Fruit fly (Drosophila melanogaster) whole organism, embryonic: Measurements from ENCODE around the gene PolD3.
A peak's percentile ranks its signal among the peaks of the same experiment; 100 is the strongest.

Experiments used
- BEAF-32 ChIP-seq: fragments of 200-800 bp; sonication (Bioruptor generic); optimal IDR thresholded peaks from 3 replicates; lab custom pipeline; 2017; ENCODE audit warnings: missing biosample characterization, missing genetic modification characterization, mild to moderate bottlenecking, moderate library complexity, missing genetic modification reagents
- Bgb ChIP-seq: fragments of 200-800 bp; sonication (Bioruptor generic); IDR thresholded peaks from 2 replicates; pipeline ENCODE4 v1.3.6; 2022; ENCODE audit warnings: missing biosample characterization, missing genetic modification characterization; ENCODE audit not compliant: partially characterized antibody
- CG11504 ChIP-seq: fragments of 200-800 bp; sonication (Bioruptor generic); optimal IDR thresholded peaks from 3 replicates; lab custom pipeline; 2019; ENCODE audit warnings: missing biosample characterization, mild to moderate bottlenecking, missing genetic modification characterization, moderate library complexity
- CG12071 ChIP-seq: fragments of 200-800 bp; sonication (Bioruptor generic); optimal IDR thresholded peaks from 3 replicates; lab custom pipeline; 2018; ENCODE audit warnings: missing biosample characterization, mild to moderate bottlenecking, missing genetic modification characterization
- CG12769 ChIP-seq: fragments of 200-800 bp; sonication (Bioruptor generic); optimal IDR thresholded peaks from 2 replicates; lab custom pipeline; 2019; ENCODE audit warnings: missing biosample characterization, mild to moderate bottlenecking, missing genetic modification characterization, moderate library complexity
- CG13894 ChIP-seq: fragments of 200-800 bp; sonication (Bioruptor generic); optimal IDR thresholded peaks from 3 replicates; lab custom pipeline; 2018; ENCODE audit warnings: missing biosample characterization, mild to moderate bottlenecking, missing genetic modification characterization, moderate library complexity
- CG14014 ChIP-seq: fragments of 200-800 bp; sonication (Bioruptor generic); IDR thresholded peaks from 2 replicates; pipeline ENCODE4 v1.3.6; 2022; ENCODE audit warnings: missing biosample characterization, missing genetic modification characterization
- CG14667 ChIP-seq: fragments of 200-800 bp; sonication (Bioruptor generic); IDR thresholded peaks from 2 replicates; pipeline ENCODE4 v1.3.6; 2022; ENCODE audit warnings: missing biosample characterization, missing genetic modification characterization
- CG2120 ChIP-seq: fragments of 200-800 bp; sonication (Bioruptor generic); optimal IDR thresholded peaks from 3 replicates; lab custom pipeline; 2016; ENCODE audit warnings: missing biosample characterization, missing genetic modification characterization
- CG2889 ChIP-seq: fragments of 200-800 bp; sonication (Bioruptor generic); IDR thresholded peaks from 3 replicates; pipeline ENCODE4 v1.3.6; 2022; ENCODE audit warnings: missing biosample characterization, missing genetic modification characterization
- CG30020 ChIP-seq: fragments of 200-800 bp; optimal IDR thresholded peaks from 2 replicates; lab custom pipeline; 2019; ENCODE audit warnings: missing biosample characterization, mild to moderate bottlenecking, missing genetic modification characterization, moderate library complexity
- CG3407 ChIP-seq: fragments of 200-800 bp; sonication (Bioruptor generic); optimal IDR thresholded peaks from 2 replicates; lab custom pipeline; 2018; ENCODE audit warnings: missing biosample characterization, mild to moderate bottlenecking, missing genetic modification characterization
- CG34376 ChIP-seq: fragments of 200-800 bp; sonication (Bioruptor generic); optimal IDR thresholded peaks from 2 replicates; lab custom pipeline; 2018; ENCODE audit warnings: missing biosample characterization, mild to moderate bottlenecking, missing genetic modification characterization
- CG4424 ChIP-seq: fragments of 200-800 bp; sonication (Bioruptor generic); optimal IDR thresholded peaks from 3 replicates; lab custom pipeline; 2016; ENCODE audit warnings: missing biosample characterization, missing genetic modification characterization
- CG6683 ChIP-seq: fragments of 200-800 bp; sonication (Bioruptor generic); optimal IDR thresholded peaks from 2 replicates; lab custom pipeline; 2017; ENCODE audit warnings: missing biosample characterization, mild to moderate bottlenecking, missing genetic modification characterization, missing genetic modification reagents
- CG7987 ChIP-seq: fragments of 200-800 bp; sonication (Bioruptor generic); optimal IDR thresholded peaks from 2 replicates; lab custom pipeline; 2018; ENCODE audit warnings: missing biosample characterization, mild to moderate bottlenecking, missing genetic modification characterization, moderate library complexity
- CG9437 ChIP-seq: fragments of 200-800 bp; sonication (Bioruptor generic); optimal IDR thresholded peaks from 2 replicates; lab custom pipeline; 2018; ENCODE audit warnings: missing biosample characterization, mild to moderate bottlenecking, missing genetic modification characterization
- CG9797 ChIP-seq: fragments of 200-800 bp; sonication (Bioruptor generic); optimal IDR thresholded peaks from 3 replicates; lab custom pipeline; 2018; ENCODE audit warnings: missing biosample characterization, mild to moderate bottlenecking, missing genetic modification characterization
- D19B ChIP-seq: fragments of 200-800 bp; sonication (Bioruptor generic); optimal IDR thresholded peaks from 2 replicates; lab custom pipeline; 2017; ENCODE audit warnings: missing biosample characterization, mild to moderate bottlenecking, missing genetic modification characterization
- Deaf1 ChIP-seq: fragments of 200-800 bp; optimal IDR thresholded peaks from 3 replicates; lab custom pipeline; 2019; ENCODE audit warnings: missing biosample characterization, mild to moderate bottlenecking, missing genetic modification characterization, moderate library complexity
- E2f2 ChIP-seq: fragments of 200-800 bp; sonication (Bioruptor generic); IDR thresholded peaks from 2 replicates; pipeline ENCODE4 v1.3.6; 2022; ENCODE audit warnings: missing biosample characterization, missing genetic modification characterization
- ERR ChIP-seq: fragments of 200-800 bp; sonication (Bioruptor generic); optimal IDR thresholded peaks from 2 replicates; lab custom pipeline; 2016; ENCODE audit warnings: missing biosample characterization, missing genetic modification characterization
- HLH3B ChIP-seq: fragments of 200-800 bp; sonication (Bioruptor generic); IDR thresholded peaks from 2 replicates; pipeline ENCODE4 v1.3.6; 2022; ENCODE audit warnings: missing biosample characterization, missing genetic modification characterization
- HLH54F ChIP-seq: fragments of 200-800 bp; sonication (Bioruptor generic); optimal IDR thresholded peaks from 3 replicates; lab custom pipeline; 2016; ENCODE audit warnings: missing biosample characterization, missing genetic modification characterization
- Hmr ChIP-seq: fragments of 200-800 bp; sonication (Bioruptor generic); optimal IDR thresholded peaks from 3 replicates; lab custom pipeline; 2017; ENCODE audit warnings: mild to moderate bottlenecking, missing biosample characterization, missing genetic modification reagents, missing genetic modification characterization
- Lhr ChIP-seq: fragments of 200-800 bp; sonication (Bioruptor generic); optimal IDR thresholded peaks from 3 replicates; lab custom pipeline; 2017; ENCODE audit warnings: mild to moderate bottlenecking, missing biosample characterization, missing genetic modification reagents, missing genetic modification characterization
- MBD-R2 ChIP-seq: fragments of 200-800 bp; sonication (Bioruptor generic); IDR thresholded peaks from 2 replicates; pipeline ENCODE4 v1.3.6; 2022; ENCODE audit warnings: missing biosample characterization, missing genetic modification characterization
- MTF-1 ChIP-seq: fragments of 200-800 bp; sonication (Bioruptor generic); optimal IDR thresholded peaks from 2 replicates; lab custom pipeline; 2018; ENCODE audit warnings: missing biosample characterization, mild to moderate bottlenecking, missing genetic modification characterization, borderline replicate concordance
- Myb ChIP-seq: fragments of 200-800 bp; sonication (Bioruptor generic); optimal IDR thresholded peaks from 2 replicates; lab custom pipeline; 2016; ENCODE audit warnings: missing biosample characterization, missing genetic modification characterization
- NFAT ChIP-seq: fragments of 200-800 bp; sonication (Bioruptor generic); IDR thresholded peaks from 2 replicates; pipeline ENCODE4 v1.3.6; 2022; ENCODE audit warnings: missing biosample characterization, missing genetic modification characterization
- Nf-YB ChIP-seq: fragments of 200-800 bp; sonication (Bioruptor generic); optimal IDR thresholded peaks from 3 replicates; lab custom pipeline; 2019; ENCODE audit warnings: missing biosample characterization, mild to moderate bottlenecking, missing genetic modification characterization, moderate library complexity
- Rfx ChIP-seq: fragments of 200-800 bp; sonication (Bioruptor generic); IDR thresholded peaks from 2 replicates; pipeline ENCODE4 v1.3.6; 2022; ENCODE audit warnings: missing biosample characterization, missing genetic modification characterization
- Sry-β ChIP-seq: fragments of 200-800 bp; sonication (Bioruptor generic); optimal IDR thresholded peaks from 2 replicates; lab custom pipeline; 2018; ENCODE audit warnings: missing biosample characterization, mild to moderate bottlenecking, missing genetic modification characterization, moderate library complexity
- Xrp1 ChIP-seq: fragments of 200-800 bp; sonication (Bioruptor generic); IDR thresholded peaks from 2 replicates; pipeline ENCODE4 v1.3.6; 2022; ENCODE audit warnings: missing biosample characterization, missing genetic modification characterization
- ap ChIP-seq: fragments of 200-800 bp; sonication (Bioruptor generic); IDR thresholded peaks from 2 replicates; pipeline ENCODE4 v1.3.6; 2022; ENCODE audit warnings: missing biosample characterization, missing genetic modification characterization
- ara ChIP-seq: fragments of 200-800 bp; sonication (Bioruptor generic); IDR thresholded peaks from 2 replicates; pipeline ENCODE4 v1.3.6; 2022; ENCODE audit warnings: missing biosample characterization, missing genetic modification characterization
- ase ChIP-seq: fragments of 200-800 bp; sonication (Bioruptor generic); IDR thresholded peaks from 3 replicates; pipeline ENCODE4 v1.3.6; 2022; ENCODE audit warnings: missing biosample characterization, missing genetic modification characterization
- az2 ChIP-seq: fragments of 200-800 bp; sonication (Bioruptor generic); optimal IDR thresholded peaks from 3 replicates; lab custom pipeline; 2016; ENCODE audit warnings: missing biosample characterization, missing genetic modification characterization
- bigmax ChIP-seq: fragments of 200-800 bp; sonication (Bioruptor generic); optimal IDR thresholded peaks from 2 replicates; lab custom pipeline; 2018; ENCODE audit warnings: missing biosample characterization, mild to moderate bottlenecking, missing genetic modification characterization
- br ChIP-seq: fragments of >200 bp; optimal IDR thresholded peaks from 2 replicates; lab custom pipeline; 2017
- caup ChIP-seq: fragments of 200-800 bp; sonication (Bioruptor generic); optimal IDR thresholded peaks from 3 replicates; lab custom pipeline; 2017; ENCODE audit warnings: missing biosample characterization, mild to moderate bottlenecking, missing genetic modification characterization, moderate library complexity; ENCODE audit not compliant: severe bottlenecking
- chinmo ChIP-seq: fragments of 200-800 bp; sonication (Bioruptor generic); IDR thresholded peaks from 4 replicates; pipeline ENCODE4 v1.3.6; 2022; ENCODE audit warnings: missing biosample characterization, missing genetic modification characterization; ENCODE audit not compliant: partially characterized antibody
- corto ChIP-seq: fragments of 200-800 bp; sonication (Bioruptor generic); optimal IDR thresholded peaks from 2 replicates; lab custom pipeline; 2016; ENCODE audit warnings: missing biosample characterization, mild to moderate bottlenecking, missing genetic modification characterization, moderate library complexity
- dmrt11E ChIP-seq: fragments of 200-800 bp; sonication (Bioruptor generic); optimal IDR thresholded peaks from 3 replicates; lab custom pipeline; 2018; ENCODE audit warnings: missing biosample characterization, mild to moderate bottlenecking, missing genetic modification characterization, moderate library complexity
- kah ChIP-seq: fragments of 200-800 bp; sonication (Bioruptor generic); optimal IDR thresholded peaks from 2 replicates; lab custom pipeline; 2018; ENCODE audit warnings: missing biosample characterization, mild to moderate bottlenecking, missing genetic modification characterization
- klu ChIP-seq: fragments of 200-800 bp; sonication (Bioruptor generic); IDR thresholded peaks from 2 replicates; pipeline ENCODE4 v1.3.6; 2022; ENCODE audit warnings: missing biosample characterization, missing genetic modification characterization
- pfk ChIP-seq: fragments of 200-800 bp; sonication (Bioruptor generic); optimal IDR thresholded peaks from 2 replicates; lab custom pipeline; 2018; ENCODE audit warnings: missing biosample characterization, mild to moderate bottlenecking, missing genetic modification characterization, moderate library complexity
- pzg ChIP-seq: fragments of 200-800 bp; sonication (Bioruptor generic); optimal IDR thresholded peaks from 3 replicates; lab custom pipeline; 2018; ENCODE audit warnings: missing biosample characterization, mild to moderate bottlenecking, missing genetic modification characterization, moderate library complexity
- salm ChIP-seq: fragments of 200-800 bp; sonication (Bioruptor generic); optimal IDR thresholded peaks from 2 replicates; lab custom pipeline; 2018; ENCODE audit warnings: missing biosample characterization, mild to moderate bottlenecking, missing genetic modification characterization
- schlank ChIP-seq: fragments of 200-800 bp; sonication (Bioruptor generic); optimal IDR thresholded peaks from 2 replicates; lab custom pipeline; 2018; ENCODE audit warnings: missing biosample characterization, mild to moderate bottlenecking, missing genetic modification characterization
- scrt ChIP-seq: fragments of 200-800 bp; sonication (Bioruptor generic); optimal IDR thresholded peaks from 2 replicates; lab custom pipeline; 2018; ENCODE audit warnings: missing biosample characterization, mild to moderate bottlenecking, missing genetic modification characterization, moderate library complexity
- ttk ChIP-seq: fragments of 200-800 bp; sonication (Bioruptor generic); IDR thresholded peaks from 2 replicates; pipeline ENCODE4 v2.1.2; 2022; ENCODE audit warnings: missing biosample characterization, missing genetic modification characterization

PolD3 gene

DNA sequence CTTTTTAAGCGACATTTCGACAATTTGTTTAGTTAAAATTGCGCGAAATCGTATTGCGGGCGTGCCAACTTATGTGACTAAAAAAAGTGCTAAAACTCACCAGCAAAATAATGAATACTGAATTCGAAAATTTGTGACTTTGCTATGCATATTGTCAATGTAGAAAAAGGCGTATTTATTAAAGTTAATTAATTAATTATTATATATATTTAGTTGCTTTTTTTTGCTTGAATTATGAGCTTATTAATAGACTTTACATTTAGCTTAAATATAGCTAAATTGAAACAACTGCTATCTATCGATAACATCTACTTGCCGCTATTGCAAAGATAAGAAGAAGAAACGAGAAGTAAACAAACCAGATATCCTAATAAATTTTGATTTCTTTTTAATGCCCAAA, at the start of gene PolD3, which contains the start of gene Uxt (continued):
- TF ChIP-seq CG14014 (GFP tag; lab: Robert Waterston, UW) = no peak
- TF ChIP-seq BEAF-32 = peak; percentile 52
- TF ChIP-seq D19B (GFP tag; lab: Kevin White, UChicago) = no peak
- no peak for TF ChIP-seq Deaf1 (tag; lab: Kevin White, UChicago)
- no peak for TF ChIP-seq chinmo (GFP tag; lab: Robert Waterston, UW)
- no peak for TF ChIP-seq scrt (GFP tag; lab: Kevin White, UChicago)
- TF ChIP-seq kah (GFP tag; lab: Kevin White, UChicago) = no peak
- TF ChIP-seq HLH54F = no peak
- no peak for TF ChIP-seq Xrp1 (GFP tag; lab: Robert Waterston, UW)
- TF ChIP-seq ara = no peak
- peak; percentile 76 for TF ChIP-seq MBD-R2
- no peak for TF ChIP-seq Bgb
- no peak for TF ChIP-seq CG11504 (tag; lab: Kevin White, UChicago)
- TF ChIP-seq ap (GFP tag; lab: Robert Waterston, UW) = no peak
- no peak for TF ChIP-seq caup (GFP tag; lab: Kevin White, UChicago)
- peak; percentile 69 for TF ChIP-seq E2f2
- TF ChIP-seq Rfx (GFP tag; lab: Robert Waterston, UW) = no peak
- TF ChIP-seq CG30020 (tag; lab: Kevin White, UChicago) = peak; percentile 36
- TF ChIP-seq ERR (GFP tag; lab: Kevin White, UChicago) = no peak
- TF ChIP-seq CG14667 (GFP tag; lab: Robert Waterston, UW) = no peak
- TF ChIP-seq ttk (GFP tag; lab: Robert Waterston, UW) = no peak
- no peak for TF ChIP-seq HLH3B (GFP tag; lab: Robert Waterston, UW)
- TF ChIP-seq Nf-YB (GFP tag; lab: Kevin White, UChicago) = no peak
- no peak for TF ChIP-seq Myb
- TF ChIP-seq CG13894 = no peak
- TF ChIP-seq pfk (GFP tag; lab: Kevin White, UChicago) = no peak
- peak; percentile 90 for TF ChIP-seq Sry-β (GFP tag; lab: Kevin White, UChicago)
- no peak for TF ChIP-seq schlank (tag; lab: Kevin White, UChicago)
- TF ChIP-seq bigmax (GFP tag; lab: Kevin White, UChicago) = no peak
- peak; percentile 11 for TF ChIP-seq CG9797 (GFP tag; lab: Kevin White, UChicago)
- no peak for TF ChIP-seq CG2120
- TF ChIP-seq CG2889 = no peak
- no peak for TF ChIP-seq NFAT (GFP tag; lab: Robert Waterston, UW)
- TF ChIP-seq CG34376 (GFP tag; lab: Kevin White, UChicago) = no peak
- TF ChIP-seq dmrt11E = no peak
- TF ChIP-seq Hmr (GFP tag; lab: Kevin White, UChicago) = no peak
- no peak for TF ChIP-seq CG7987 (GFP tag; lab: Kevin White, UChicago)
- no peak for TF ChIP-seq CG9437 (GFP tag; lab: Kevin White, UChicago)
- TF ChIP-seq pzg (GFP tag; lab: Kevin White, UChicago) = peak; percentile 36
- no peak for TF ChIP-seq CG12769 (tag; lab: Kevin White, UChicago)
- TF ChIP-seq corto (GFP tag; lab: Kevin White, UChicago) = no peak
- TF ChIP-seq az2 (GFP tag; lab: Kevin White, UChicago) = no peak
- TF ChIP-seq klu = no peak
- TF ChIP-seq Lhr (GFP tag; lab: Kevin White, UChicago) = no peak
- TF ChIP-seq br = no peak
- TF ChIP-seq salm (tag; lab: Kevin White, UChicago) = no peak
- no peak for TF ChIP-seq CG3407
- no peak for TF ChIP-seq CG12071 (GFP tag; lab: Kevin White, UChicago)
- no peak for TF ChIP-seq CG6683
- no peak for TF ChIP-seq ase (GFP tag; lab: Robert Waterston, UW)
- TF ChIP-seq CG4424 = no peak
- no peak for TF ChIP-seq MTF-1
